Worm (Caenorhabditis elegans): ENCODE measurements around the gene W06D11.5.

ce11 chrX:12299834-12300233 lies at the start of gene W06D11.5:
- TF ChIP-seq F13C5.2 (tag; optimal IDR thresholded peaks at IDR 0.05): no peak
- TF ChIP-seq ama-1 (optimal IDR thresholded peaks at IDR 0.05): no peak
- no peak for TF ChIP-seq ceh-36 (tag; optimal IDR thresholded peaks at IDR 0.05)
- no peak for TF ChIP-seq B0310.2 (tag; optimal IDR thresholded peaks at IDR 0.05)

Measured in whole organism, early embryonic.